Fruit fly (Drosophila melanogaster): ENCODE results near the gene ND-15.

ND-15 gene

dm6 chr2L:85099-85498, 29.4 kb upstream of the ND-15 start (continued):
- no peak for TF ChIP-seq Side (GFP tag; optimal IDR thresholded peaks at IDR 0.05)
- no peak for TF ChIP-seq repo (GFP tag; optimal IDR thresholded peaks at IDR 0.05)
- TF ChIP-seq CG4820 (GFP tag; optimal IDR thresholded peaks at IDR 0.05), result no peak
- TF ChIP-seq fd3F (GFP tag; optimal IDR thresholded peaks at IDR 0.05), result no peak
- TF ChIP-seq Jarid2 (GFP tag; optimal IDR thresholded peaks at IDR 0.05), result no peak
- no peak for TF ChIP-seq cg (GFP tag; optimal IDR thresholded peaks at IDR 0.05)
- TF ChIP-seq sim (GFP tag; IDR thresholded peaks at IDR 0.05), result no peak
- TF ChIP-seq CG4730 (GFP tag; IDR thresholded peaks at IDR 0.05), result no peak
- no peak for TF ChIP-seq CG3065 (GFP tag; optimal IDR thresholded peaks at IDR 0.05)
- TF ChIP-seq Mes4 (GFP tag; optimal IDR thresholded peaks at IDR 0.05), result no peak
- TF ChIP-seq Fer2 (tag; optimal IDR thresholded peaks at IDR 0.05), result peak; percentile 20
- no peak for TF ChIP-seq Asciz (GFP tag; optimal IDR thresholded peaks at IDR 0.05)
- no peak for TF ChIP-seq lola (GFP tag; optimal IDR thresholded peaks at IDR 0.05)
- no peak for TF ChIP-seq crp (GFP tag; optimal IDR thresholded peaks at IDR 0.05)
- TF ChIP-seq aop (GFP tag; IDR thresholded peaks at IDR 0.05), result no peak
- no peak for TF ChIP-seq Ravus (GFP tag; IDR thresholded peaks at IDR 0.05)
- no peak for TF ChIP-seq CG31388 (GFP tag; optimal IDR thresholded peaks at IDR 0.05)
- TF ChIP-seq CG11093 (GFP tag; IDR thresholded peaks at IDR 0.05), result no peak
- TF ChIP-seq CG4328 (GFP tag; optimal IDR thresholded peaks at IDR 0.05), result no peak
- no peak for TF ChIP-seq Dad (GFP tag; optimal IDR thresholded peaks at IDR 0.05)
- no peak for TF ChIP-seq CG1233 (GFP tag; optimal IDR thresholded peaks at IDR 0.05)
- TF ChIP-seq lilli (GFP tag; optimal IDR thresholded peaks at IDR 0.05), result no peak
- TF ChIP-seq Nf-YA (GFP tag; IDR thresholded peaks at IDR 0.05), result no peak
- TF ChIP-seq CG3838 (GFP tag; optimal IDR thresholded peaks at IDR 0.05), result no peak
- TF ChIP-seq CG16863 (GFP tag; optimal IDR thresholded peaks at IDR 0.05), result no peak
- no peak for TF ChIP-seq Oaz (GFP tag; IDR thresholded peaks at IDR 0.05)
- no peak for TF ChIP-seq Ptx1 (GFP tag; IDR thresholded peaks at IDR 0.05)
- TF ChIP-seq tll (GFP tag; optimal IDR thresholded peaks at IDR 0.05), result no peak
- no peak for TF ChIP-seq dan (GFP tag; IDR thresholded peaks at IDR 0.05)
- no peak for TF ChIP-seq salm (tag; optimal IDR thresholded peaks at IDR 0.05)
- TF ChIP-seq al (GFP tag; IDR thresholded peaks at IDR 0.05), result no peak
- TF ChIP-seq yki (optimal IDR thresholded peaks at IDR 0.05), result no peak
- TF ChIP-seq CG5245 (GFP tag; optimal IDR thresholded peaks at IDR 0.05), result no peak
- TF ChIP-seq CG14014 (GFP tag; IDR thresholded peaks at IDR 0.05), result peak; percentile 33; the same call in 1 of the 2 replicates
- no peak for TF ChIP-seq MBD-R2 (GFP tag; IDR thresholded peaks at IDR 0.05)
- TF ChIP-seq CG9876 (GFP tag; optimal IDR thresholded peaks at IDR 0.05), result no peak
- no peak for TF ChIP-seq CG3847 (GFP tag; IDR thresholded peaks at IDR 0.05)
- no peak for TF ChIP-seq sens (GFP tag)
- TF ChIP-seq fd96Cb (tag; optimal IDR thresholded peaks at IDR 0.05), result no peak
- no peak for TF ChIP-seq MTF-1 (GFP tag; optimal IDR thresholded peaks at IDR 0.05; ENCODE audit: borderline replicate concordance)
- TF ChIP-seq Hr3 (GFP tag; optimal IDR thresholded peaks at IDR 0.05), result no peak
- TF ChIP-seq YL-1 (GFP tag; optimal IDR thresholded peaks at IDR 0.05), result no peak
- peak; percentile 50 for TF ChIP-seq CG2678 (tag; optimal IDR thresholded peaks at IDR 0.05)
- peak; percentile 38 for TF ChIP-seq exex (tag; optimal IDR thresholded peaks at IDR 0.05)
- no peak for TF ChIP-seq Sin3A (optimal IDR thresholded peaks at IDR 0.05)
- no peak for TF ChIP-seq psq (GFP tag; optimal IDR thresholded peaks at IDR 0.05)
- no peak for TF ChIP-seq CG11504 (tag; optimal IDR thresholded peaks at IDR 0.05)
- TF ChIP-seq vnd (GFP tag; IDR thresholded peaks at IDR 0.05; ENCODE audit: partially characterized antibody), result no peak
- no peak for TF ChIP-seq Chrac-16 (GFP tag; optimal IDR thresholded peaks at IDR 0.05)
- TF ChIP-seq gcm2 (GFP tag; optimal IDR thresholded peaks at IDR 0.05), result no peak
- no peak for TF ChIP-seq CG11560 (tag; IDR thresholded peaks at IDR 0.05)
- no peak for TF ChIP-seq CG9437 (GFP tag; optimal IDR thresholded peaks at IDR 0.05)
- no peak for TF ChIP-seq peb (GFP tag; IDR thresholded peaks at IDR 0.05)
